Worm (Caenorhabditis elegans) whole organism, young adult: ENCODE measurements around the gene M106.3.

Experiments
- C17E4.6 ChIP-seq: fragments of 200-800 bp; sonication (Bioruptor generic); IDR thresholded peaks from 2 replicates; pipeline ENCODE4 v1.3.6; 2022; ENCODE audit warnings: missing genetic modification reagents, missing genetic modification characterization, missing compliant biosample characterization
- D2030.7 ChIP-seq: fragments of 200-800 bp; sonication (Bioruptor generic); IDR thresholded peaks from 2 replicates; pipeline ENCODE4 v1.3.6; 2022; ENCODE audit warnings: missing genetic modification reagents, missing genetic modification characterization, missing compliant biosample characterization
- F10E7.11 ChIP-seq: sonication (generic microtip); optimal IDR thresholded peaks from 2 replicates; lab custom pipeline; 2017; ENCODE audit warnings: mild to moderate bottlenecking, missing genetic modification characterization, moderate library complexity, missing compliant biosample characterization
- F23B12.7 ChIP-seq: sonication (generic microtip); optimal IDR thresholded peaks from 2 replicates; lab custom pipeline; 2017; ENCODE audit warnings: missing genetic modification characterization, mild to moderate bottlenecking, missing compliant biosample characterization, antibody characterized with exemption, moderate library complexity; ENCODE audit not compliant: insufficient read depth
- F33H1.4 ChIP-seq: fragments of 200-800 bp; sonication (Bioruptor generic); IDR thresholded peaks from 2 replicates; pipeline ENCODE4 v1.3.6; 2022; ENCODE audit warnings: missing genetic modification reagents, missing genetic modification characterization, missing compliant biosample characterization
- F37B4.10 ChIP-seq: fragments of 200-800 bp; sonication (Bioruptor generic); IDR thresholded peaks from 2 replicates; pipeline ENCODE4 v1.3.6; 2022; ENCODE audit warnings: missing genetic modification characterization, missing compliant biosample characterization
- F57C9.4 ChIP-seq: sonication (generic microtip); optimal IDR thresholded peaks from 2 replicates; lab custom pipeline; 2017; ENCODE audit warnings: mild to moderate bottlenecking, missing genetic modification characterization, missing compliant biosample characterization
- K11D2.4 ChIP-seq: fragments of 200-800 bp; sonication (Bioruptor generic); IDR thresholded peaks from 2 replicates; pipeline ENCODE4 v1.3.6; 2022; ENCODE audit warnings: missing genetic modification reagents, missing genetic modification characterization, missing compliant biosample characterization
- T07F8.4 ChIP-seq: sonication (generic microtip); optimal IDR thresholded peaks from 2 replicates; lab custom pipeline; 2016; ENCODE audit warnings: mild to moderate bottlenecking, missing genetic modification characterization, moderate library complexity, missing compliant biosample characterization
- Y56A3A.18 ChIP-seq: fragments of 200-800 bp; sonication (Bioruptor generic); IDR thresholded peaks from 2 replicates; pipeline ENCODE4 v1.3.6; 2022; ENCODE audit warnings: missing genetic modification reagents, missing genetic modification characterization, missing compliant biosample characterization
- Y95B8A.8 ChIP-seq: fragments of 200-800 bp; sonication (Bioruptor generic); IDR thresholded peaks from 2 replicates; pipeline ENCODE4 v1.3.6; 2022; ENCODE audit warnings: missing genetic modification reagents, missing genetic modification characterization, missing compliant biosample characterization
- akir-1 ChIP-seq: fragments of 200-800 bp; sonication (Bioruptor generic); optimal IDR thresholded peaks from 2 replicates; lab custom pipeline; 2018; ENCODE audit warnings: mild to moderate bottlenecking, missing genetic modification characterization, moderate library complexity, missing compliant biosample characterization
- atf-7 ChIP-seq: sonication (generic microtip); optimal IDR thresholded peaks from 2 replicates; lab custom pipeline; 2017; ENCODE audit warnings: mild to moderate bottlenecking, missing genetic modification characterization, missing compliant biosample characterization
- attf-3 ChIP-seq: fragments of 200-800 bp; sonication (Bioruptor generic); conservative IDR thresholded peaks from 2 replicates; pipeline ENCODE4 v1.3.6; 2022; ENCODE audit warnings: missing genetic modification reagents, missing genetic modification characterization, missing compliant biosample characterization
- cebp-1 ChIP-seq, 2 experiments: fragments of 200-800 bp in 1 of 2; sonication (Bioruptor generic) in 1 of 2; sonication (generic microtip) in 1 of 2; IDR thresholded peaks in 1 of 2; optimal IDR thresholded peaks in 1 of 2; 2 replicates each; pipeline versions ENCODE4 v1.3.6 to Lab custom; 2017 to 2022; ENCODE audit warnings: missing compliant biosample characterization in 2 of 2, missing genetic modification characterization in 2 of 2, mild to moderate bottlenecking in 1 of 2, missing genetic modification reagents in 1 of 2, moderate library complexity in 1 of 2
- ceh-91 ChIP-seq: fragments of 200-800 bp; sonication (Bioruptor generic); IDR thresholded peaks from 2 replicates; pipeline ENCODE4 v1.3.6; 2022; ENCODE audit warnings: missing genetic modification reagents, missing genetic modification characterization, missing compliant biosample characterization
- chd-7 ChIP-seq: sonication (generic microtip); optimal IDR thresholded peaks from 2 replicates; lab custom pipeline; 2016; ENCODE audit warnings: mild to moderate bottlenecking, missing genetic modification characterization, moderate library complexity, missing compliant biosample characterization
- dpl-1 ChIP-seq: fragments of 150-350 bp; optimal IDR thresholded peaks from 2 replicates; lab custom pipeline; 2014; ENCODE audit warnings: missing biosample characterization, missing genetic modification reagents, missing genetic modification characterization
- efl-1 ChIP-seq: fragments of 150-350 bp; optimal IDR thresholded peaks from 2 replicates; lab custom pipeline; 2014; ENCODE audit warnings: missing biosample characterization, missing genetic modification reagents, missing genetic modification characterization
- gei-17 ChIP-seq: fragments of 200-800 bp; sonication (Bioruptor generic); optimal IDR thresholded peaks from 2 replicates; lab custom pipeline; 2018; ENCODE audit warnings: mild to moderate bottlenecking, missing genetic modification characterization, missing compliant biosample characterization
- hmg-1.2 ChIP-seq: fragments of 200-800 bp; sonication (Bioruptor generic); IDR thresholded peaks from 2 replicates; pipeline ENCODE4 v1.3.6; 2022; ENCODE audit warnings: missing genetic modification reagents, missing genetic modification characterization, missing compliant biosample characterization
- hsf-1 ChIP-seq: fragments of 200-800 bp; sonication (Bioruptor generic); IDR thresholded peaks from 2 replicates; pipeline ENCODE4 v1.3.6; 2022; ENCODE audit warnings: missing genetic modification reagents, missing genetic modification characterization, missing compliant biosample characterization
- let-526 ChIP-seq: fragments of 200-800 bp; sonication (Bioruptor generic); IDR thresholded peaks from 2 replicates; pipeline ENCODE4 v1.3.6; 2022; ENCODE audit warnings: missing genetic modification reagents, missing genetic modification characterization, missing compliant biosample characterization
- let-607 ChIP-seq, 2 experiments: fragments of 200-800 bp in 1 of 2; sonication (Bioruptor generic) in 1 of 2; sonication (generic microtip) in 1 of 2; optimal IDR thresholded peaks; 2 replicates each; lab custom pipeline; 2016 to 2018; ENCODE audit warnings: mild to moderate bottlenecking in 2 of 2, missing compliant biosample characterization in 2 of 2, missing genetic modification characterization in 2 of 2, moderate library complexity in 2 of 2, missing genotype in 1 of 2
- lin-35 ChIP-seq, 3 experiments: fragments of 150-350 bp in 2 of 3; sonication (generic microtip) in 1 of 3; optimal IDR thresholded peaks; 2 replicates each; lab custom pipeline; 2014 to 2018; ENCODE audit warnings: missing biosample characterization in 3 of 3, missing genetic modification characterization in 3 of 3, missing genetic modification reagents in 3 of 3
- lin-40 ChIP-seq: sonication (generic microtip); optimal IDR thresholded peaks from 2 replicates; lab custom pipeline; 2016; ENCODE audit warnings: missing genetic modification characterization, mild to moderate bottlenecking, missing compliant biosample characterization, missing genotype, missing genetic modification reagents
- lsl-1 ChIP-seq: fragments of 200-800 bp; sonication (Bioruptor generic); optimal IDR thresholded peaks from 2 replicates; lab custom pipeline; 2018; ENCODE audit warnings: mild to moderate bottlenecking, missing genetic modification characterization, moderate library complexity, missing compliant biosample characterization
- madf-6 ChIP-seq: fragments of 200-800 bp; sonication (Bioruptor generic); IDR thresholded peaks from 2 replicates; pipeline ENCODE4 v1.3.6; 2022; ENCODE audit warnings: missing genetic modification reagents, missing genetic modification characterization, missing compliant biosample characterization
- madf-8 ChIP-seq: fragments of 200-800 bp; sonication (Bioruptor generic); conservative IDR thresholded peaks from 2 replicates; pipeline ENCODE4 v1.3.6; 2022; ENCODE audit warnings: missing genetic modification reagents, missing genetic modification characterization, missing compliant biosample characterization
- mxl-1 ChIP-seq: sonication (generic microtip); optimal IDR thresholded peaks from 2 replicates; lab custom pipeline; 2016; ENCODE audit warnings: missing genetic modification characterization, missing compliant biosample characterization
- nfya-2 ChIP-seq: fragments of 200-800 bp; sonication (Bioruptor generic); IDR thresholded peaks from 2 replicates; pipeline ENCODE4 v1.3.6; 2022; ENCODE audit warnings: missing genetic modification reagents, missing genetic modification characterization, missing compliant biosample characterization
- nfyb-1 ChIP-seq: fragments of 200-800 bp; sonication (Bioruptor generic); IDR thresholded peaks from 2 replicates; pipeline ENCODE4 v1.3.6; 2022; ENCODE audit warnings: missing genetic modification reagents, missing genetic modification characterization, missing compliant biosample characterization
- nhr-27 ChIP-seq: fragments of 200-800 bp; sonication (Bioruptor generic); optimal IDR thresholded peaks from 2 replicates; lab custom pipeline; 2018; ENCODE audit warnings: mild to moderate bottlenecking, missing genetic modification characterization, moderate library complexity, missing compliant biosample characterization
- nhr-80 ChIP-seq: sonication (generic microtip); optimal IDR thresholded peaks from 2 replicates; lab custom pipeline; 2016; ENCODE audit warnings: missing genetic modification characterization, missing compliant biosample characterization
- pbrm-1 ChIP-seq: fragments of 200-800 bp; sonication (Bioruptor generic); IDR thresholded peaks from 2 replicates; pipeline ENCODE4 v1.3.6; 2022; ENCODE audit warnings: missing genetic modification reagents, missing genetic modification characterization, missing compliant biosample characterization
- rcor-1 ChIP-seq: fragments of 200-800 bp; sonication (Bioruptor generic); IDR thresholded peaks from 2 replicates; pipeline ENCODE4 v1.3.6; 2022; ENCODE audit warnings: missing genetic modification reagents, missing genetic modification characterization, missing compliant biosample characterization
- snpc-3.4 ChIP-seq: sonication (generic microtip); optimal IDR thresholded peaks from 2 replicates; lab custom pipeline; 2017; ENCODE audit warnings: missing genetic modification characterization, mild to moderate bottlenecking, missing compliant biosample characterization, antibody characterized with exemption, moderate library complexity, missing genotype, missing genetic modification reagents
- snpc-4 ChIP-seq, 5 experiments: fragments of 150-350 bp in 1 of 5; sonication (generic microtip) in 4 of 5; optimal IDR thresholded peaks; 2 replicates each; lab custom pipeline; 2014 to 2018; ENCODE audit warnings: missing genetic modification characterization in 5 of 5, missing biosample characterization in 3 of 5, antibody characterized with exemption in 2 of 5, mild to moderate bottlenecking in 2 of 5, missing compliant biosample characterization in 2 of 5, missing genotype in 2 of 5, moderate library complexity in 2 of 5, missing genetic modification reagents in 1 of 5
- tbx-9 ChIP-seq: sonication (generic microtip); optimal IDR thresholded peaks from 2 replicates; lab custom pipeline; 2016; ENCODE audit warnings: borderline replicate concordance, missing genetic modification characterization, inconsistent platforms, missing compliant biosample characterization
- xnd-1 ChIP-seq: sonication (generic microtip); optimal IDR thresholded peaks from 2 replicates; lab custom pipeline; 2016; ENCODE audit warnings: missing genotype, missing genetic modification reagents, missing genetic modification characterization, missing compliant biosample characterization
- zfh-2 ChIP-seq: fragments of 200-800 bp; sonication (Bioruptor generic); conservative IDR thresholded peaks from 2 replicates; pipeline ENCODE4 v1.3.6; 2022; ENCODE audit warnings: missing genetic modification reagents, missing genetic modification characterization, missing compliant biosample characterization
- ztf-22 ChIP-seq: fragments of 200-800 bp; sonication (Bioruptor generic); optimal IDR thresholded peaks from 2 replicates; lab custom pipeline; 2018; ENCODE audit warnings: mild to moderate bottlenecking, missing genetic modification characterization, moderate library complexity, missing compliant biosample characterization

Gene M106.3

ce11 chrII:10862749-10863656, 2.3 kb upstream of the M106.3 start:
- peak; percentile 87 for TF ChIP-seq F33H1.4 (GFP tag; lab: Robert Waterston, UW)
- peak; percentile 35; the same call in 1 of the 2 replicates for TF ChIP-seq Y95B8A.8 (GFP tag; lab: Robert Waterston, UW)
- TF ChIP-seq xnd-1, result peak; percentile 77
- TF ChIP-seq tbx-9, result no peak
- TF ChIP-seq snpc-3.4 (tag; lab: Kevin White, UChicago), result peak; percentile 54
- no peak for TF ChIP-seq Y56A3A.18 (GFP tag; lab: Robert Waterston, UW)
- TF ChIP-seq lin-40, result peak; percentile 4
- peak; percentile 39; the same call in 1 of the 2 replicates for TF ChIP-seq zfh-2 (GFP tag; lab: Robert Waterston, UW)
- peak; percentile 87 for TF ChIP-seq lsl-1
- TF ChIP-seq ztf-22 (GFP tag; lab: Kevin White, UChicago), result no peak
- TF ChIP-seq F57C9.4, result no peak
- peak; percentile 4; the same call in 1 of the 2 replicates for TF ChIP-seq hmg-1.2 (GFP tag; lab: Robert Waterston, UW)
- TF ChIP-seq nhr-80 (tag; lab: Kevin White, UChicago), result no peak
- no peak for TF ChIP-seq F10E7.11 (tag; lab: Kevin White, UChicago)
- peak; percentile 20; the same call in 1 of the 2 replicates for TF ChIP-seq pbrm-1 (GFP tag; lab: Robert Waterston, UW)
- TF ChIP-seq D2030.7, result peak; percentile 40; the same call in 1 of the 2 replicates
- no peak for TF ChIP-seq snpc-4 (GFP tag; optimal IDR thresholded peaks at IDR 0.05; lab: Kevin White, UChicago)
- TF ChIP-seq snpc-4 (tag; optimal IDR thresholded peaks at IDR 0.05; lab: Kevin White, UChicago), result peak in 1 of 4 experiments; percentile 13
- TF ChIP-seq ceh-91, result 0 out of 2 replicates have a peak, but pooled peaks have one; percentile 40
- TF ChIP-seq K11D2.4, result no peak
- peak; percentile 57 for TF ChIP-seq madf-8 (GFP tag; lab: Robert Waterston, UW)
- TF ChIP-seq madf-6 (GFP tag; lab: Robert Waterston, UW), result peak; percentile 84
- peak; percentile 16 for TF ChIP-seq dpl-1
- peak; percentile 46 for TF ChIP-seq efl-1 (GFP tag; lab: Kevin White, UChicago)

ce11 chrII:10861723-10862486, 1.2 kb upstream of the M106.3 start:
- TF ChIP-seq let-607 (tag; optimal IDR thresholded peaks at IDR 0.05; lab: Kevin White, UChicago) (peak in 1 of 2 experiments; percentile 80), F37B4.10 (GFP tag; lab: Robert Waterston, UW) (no peak), tbx-9 (no peak), snpc-3.4 (tag; lab: Kevin White, UChicago) (no peak), nhr-27 (tag; lab: Kevin White, UChicago) (no peak), nfyb-1 (GFP tag; lab: Robert Waterston, UW) (no peak), T07F8.4 (tag; lab: Kevin White, UChicago) (no peak), chd-7 (tag; lab: Kevin White, UChicago) (peak; percentile 13), lin-35 (GFP tag; optimal IDR thresholded peaks at IDR 0.05; lab: Kevin White, UChicago) (no peak), hmg-1.2 (GFP tag; lab: Robert Waterston, UW) (peak; percentile 16; the same call in 1 of the 2 replicates), hsf-1 (GFP tag; lab: Robert Waterston, UW) (0 out of 2 replicates have a peak, but pooled peaks have one; percentile 19), akir-1 (GFP tag; lab: Kevin White, UChicago) (no peak), let-526 (GFP tag; lab: Robert Waterston, UW) (no peak), nfya-2 (GFP tag; lab: Robert Waterston, UW) (no peak), C17E4.6 (GFP tag; lab: Robert Waterston, UW) (no peak), cebp-1 (GFP tag; IDR thresholded peaks at IDR 0.05; lab: Robert Waterston, UW) (no peak), cebp-1 (tag; optimal IDR thresholded peaks at IDR 0.05; lab: Kevin White, UChicago) (peak; percentile 50), rcor-1 (GFP tag; lab: Robert Waterston, UW) (no peak), F23B12.7 (tag; lab: Kevin White, UChicago) (no peak), mxl-1 (no peak), lin-40 (peak; percentile 10), atf-7 (tag; lab: Kevin White, UChicago) (peak; percentile 28), attf-3 (GFP tag; lab: Robert Waterston, UW) (0 out of 2 replicates have a peak, but pooled peaks have one; percentile 24), gei-17 (GFP tag; lab: Kevin White, UChicago) (no peak)
